Worm (Caenorhabditis elegans): Measurements from ENCODE around the gene F13A2.10.

DNA sequence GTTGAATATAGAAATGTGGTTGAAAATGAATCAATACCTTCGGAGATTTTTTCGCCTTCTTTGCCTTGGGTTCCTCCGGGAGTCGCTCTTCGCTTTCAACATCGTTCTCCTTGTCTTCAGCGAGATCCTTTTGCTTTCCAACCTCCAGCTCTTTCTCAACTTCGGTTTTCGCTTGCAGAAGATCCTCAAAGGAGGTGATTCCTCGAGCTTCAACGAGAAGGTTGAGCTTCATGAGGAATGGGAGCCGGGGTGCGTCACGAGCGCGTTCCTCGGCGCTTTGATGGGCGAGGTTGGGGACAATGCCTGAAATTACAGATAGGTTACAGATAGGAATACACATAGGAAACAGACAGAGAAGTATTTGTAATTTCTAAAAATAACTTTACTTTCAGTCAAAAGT, 12.8 kb upstream of the F13A2.10 start:
- TF ChIP-seq ztf-29 (GFP tag; IDR thresholded peaks at IDR 0.05) (no peak), tab-1 (GFP tag; IDR thresholded peaks at IDR 0.05) (no peak), T22C8.4 (GFP tag; IDR thresholded peaks at IDR 0.05) (no peak), med-1 (GFP tag; optimal IDR thresholded peaks at IDR 0.05; ENCODE audit: insufficient read depth) (no peak), cog-1 (tag; optimal IDR thresholded peaks at IDR 0.05) (no peak)
